Fruit fly (Drosophila melanogaster): ENCODE measurements around the gene Sap47.

The Sap47 gene

DNA sequence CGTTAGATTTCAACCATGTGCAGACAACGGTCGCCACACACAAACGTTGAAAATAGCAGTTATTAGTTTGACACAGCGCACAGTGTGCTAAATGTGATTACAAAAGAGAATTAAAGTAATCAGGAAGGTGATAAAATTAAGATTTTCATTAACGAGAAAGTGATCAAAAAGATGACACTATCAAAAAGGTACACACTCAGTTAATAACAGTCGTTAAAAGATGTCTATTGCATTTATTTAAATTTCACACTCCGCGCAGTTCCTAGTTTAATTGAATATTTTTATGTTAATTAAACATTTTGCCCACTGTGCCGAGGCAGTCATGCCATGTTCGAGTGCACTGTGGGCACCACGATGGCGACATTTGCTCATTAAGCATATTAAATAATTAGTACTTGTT, 7.7 kb upstream of the Sap47 start (continued):
- TF ChIP-seq en (GFP tag; optimal IDR thresholded peaks at IDR 0.05), result no peak
- TF ChIP-seq CG17802 (tag; optimal IDR thresholded peaks at IDR 0.05), result no peak
- TF ChIP-seq CHES-1-like (GFP tag; optimal IDR thresholded peaks at IDR 0.05), result no peak
- no peak for TF ChIP-seq CG8089 (GFP tag; optimal IDR thresholded peaks at IDR 0.05)
- TF ChIP-seq CG30403 (GFP tag; optimal IDR thresholded peaks at IDR 0.05), result peak; percentile 48
- TF ChIP-seq Jarid2 (GFP tag; optimal IDR thresholded peaks at IDR 0.05), result no peak
- no peak for TF ChIP-seq hth (optimal IDR thresholded peaks at IDR 0.05)
- no peak for TF ChIP-seq emc (GFP tag; optimal IDR thresholded peaks at IDR 0.05)
- no peak for TF ChIP-seq Awh (GFP tag; IDR thresholded peaks at IDR 0.05)
- TF ChIP-seq CG18011 (GFP tag; optimal IDR thresholded peaks at IDR 0.05), result no peak
- TF ChIP-seq Hr51 (GFP tag; optimal IDR thresholded peaks at IDR 0.05), result peak in 1 of 2 experiments; percentile 71
- no peak for TF ChIP-seq eyg (GFP tag; optimal IDR thresholded peaks at IDR 0.05)
- peak; percentile 9 for TF ChIP-seq Abd-B (GFP tag; optimal IDR thresholded peaks at IDR 0.05)
- TF ChIP-seq sug (tag; optimal IDR thresholded peaks at IDR 0.05), result no peak
- no peak for TF ChIP-seq vfl (GFP tag; optimal IDR thresholded peaks at IDR 0.05)
- no peak for TF ChIP-seq maf-S (GFP tag; optimal IDR thresholded peaks at IDR 0.05)
- no peak for TF ChIP-seq HmgZ (tag; optimal IDR thresholded peaks at IDR 0.05)
- no peak for TF ChIP-seq Lhr (GFP tag; optimal IDR thresholded peaks at IDR 0.05)
- TF ChIP-seq Vsx1 (GFP tag; optimal IDR thresholded peaks at IDR 0.05), result no peak
- TF ChIP-seq run (tag; optimal IDR thresholded peaks at IDR 0.05), result peak; percentile 3
- TF ChIP-seq CG8478 (optimal IDR thresholded peaks at IDR 0.05), result no peak
- 0 out of 3 replicates have a peak, but pooled peaks have one; percentile 21 for TF ChIP-seq Dbx (GFP tag; IDR thresholded peaks at IDR 0.05)
- TF ChIP-seq wdn (GFP tag; IDR thresholded peaks at IDR 0.05), result no peak
- TF ChIP-seq Nf-YC (tag; optimal IDR thresholded peaks at IDR 0.05), result peak; percentile 1
- TF ChIP-seq Chrac-16 (GFP tag; optimal IDR thresholded peaks at IDR 0.05), result no peak
- TF ChIP-seq gsb-n (tag; optimal IDR thresholded peaks at IDR 0.05), result no peak
- TF ChIP-seq Dp (GFP tag; optimal IDR thresholded peaks at IDR 0.05), result no peak
- peak; percentile 53 for TF ChIP-seq CG7839 (tag; optimal IDR thresholded peaks at IDR 0.05)
- TF ChIP-seq fd96Cb (tag; optimal IDR thresholded peaks at IDR 0.05), result no peak
- TF ChIP-seq CG17359 (tag; optimal IDR thresholded peaks at IDR 0.05), result peak; percentile 5
- TF ChIP-seq ranshi (GFP tag; IDR thresholded peaks at IDR 0.05), result no peak
- TF ChIP-seq slp2 (GFP tag; optimal IDR thresholded peaks at IDR 0.05), result no peak
- peak; percentile 15 for TF ChIP-seq CG17568 (GFP tag; optimal IDR thresholded peaks at IDR 0.05)
- no peak for TF ChIP-seq fd102C (GFP tag; optimal IDR thresholded peaks at IDR 0.05)
- no peak for TF ChIP-seq CG34224 (GFP tag; IDR thresholded peaks at IDR 0.05; ENCODE audit: partially characterized antibody)
- TF ChIP-seq fru (optimal IDR thresholded peaks at IDR 0.05), result no peak
- TF ChIP-seq CG6813 (GFP tag; optimal IDR thresholded peaks at IDR 0.05), result no peak
- 0 out of 2 replicates have a peak, but pooled peaks have one; percentile 28 for TF ChIP-seq CG3847 (GFP tag; IDR thresholded peaks at IDR 0.05)
- no peak for TF ChIP-seq Elba2 (GFP tag; optimal IDR thresholded peaks at IDR 0.05)
- peak; percentile 34 for TF ChIP-seq CG2712 (tag; optimal IDR thresholded peaks at IDR 0.05)
- TF ChIP-seq pan (optimal IDR thresholded peaks at IDR 0.05), result no peak
- no peak for TF ChIP-seq pan (GFP tag; optimal IDR thresholded peaks at IDR 0.05 in 1 of 2, IDR thresholded peaks at IDR 0.05 in 1 of 2)
- peak; percentile 54; the same call in 1 of the 2 replicates for TF ChIP-seq Oaz (GFP tag; IDR thresholded peaks at IDR 0.05)
- TF ChIP-seq Hr3 (GFP tag; optimal IDR thresholded peaks at IDR 0.05), result no peak
- no peak for TF ChIP-seq CG6683 (GFP tag; optimal IDR thresholded peaks at IDR 0.05)
- no peak for TF ChIP-seq CG1529 (GFP tag; optimal IDR thresholded peaks at IDR 0.05)
- peak; percentile 14 for TF ChIP-seq CG13296 (GFP tag; optimal IDR thresholded peaks at IDR 0.05)
- peak; percentile 41 for TF ChIP-seq sisA (GFP tag; IDR thresholded peaks at IDR 0.05)
- TF ChIP-seq CG34376 (GFP tag; optimal IDR thresholded peaks at IDR 0.05), result no peak
- peak; percentile 52 for TF ChIP-seq Meics (GFP tag; optimal IDR thresholded peaks at IDR 0.05)
- TF ChIP-seq zfh1 (GFP tag; IDR thresholded peaks at IDR 0.05), result peak; percentile 23; the same call in 1 of the 3 replicates
- 0 out of 4 replicates have a peak, but pooled peaks have one; percentile 16 for TF ChIP-seq Gug (GFP tag; IDR thresholded peaks at IDR 0.05)

All from whole organism, embryonic.